Fruit fly (Drosophila melanogaster) whole organism, embryonic: ENCODE data around the gene CG10581.

Source experiments
- Atf6 ChIP-seq: fragments of 200-800 bp; sonication (Bioruptor generic); IDR thresholded peaks from 2 replicates; pipeline ENCODE4 v1.3.6; 2022; ENCODE audit warnings: missing biosample characterization, missing genetic modification characterization
- B-H1 ChIP-seq: fragments of 200-800 bp; sonication (Bioruptor generic); IDR thresholded peaks from 3 replicates; pipeline ENCODE4 v1.3.6; 2022; ENCODE audit warnings: missing biosample characterization, missing genetic modification characterization
- BEAF-32 ChIP-seq: fragments of 200-800 bp; sonication (Bioruptor generic); optimal IDR thresholded peaks from 3 replicates; lab custom pipeline; 2017; ENCODE audit warnings: missing biosample characterization, missing genetic modification characterization, mild to moderate bottlenecking, moderate library complexity, missing genetic modification reagents
- CG10209 ChIP-seq: fragments of 200-800 bp; sonication (Bioruptor generic); optimal IDR thresholded peaks from 3 replicates; lab custom pipeline; 2017; ENCODE audit warnings: missing biosample characterization, mild to moderate bottlenecking, missing genetic modification characterization, missing genetic modification reagents
- CG12155 ChIP-seq: fragments of 200-800 bp; sonication (Bioruptor generic); optimal IDR thresholded peaks from 3 replicates; lab custom pipeline; 2016; ENCODE audit warnings: missing biosample characterization, missing genetic modification characterization
- CG12769 ChIP-seq: fragments of 200-800 bp; sonication (Bioruptor generic); optimal IDR thresholded peaks from 2 replicates; lab custom pipeline; 2019; ENCODE audit warnings: missing biosample characterization, mild to moderate bottlenecking, missing genetic modification characterization, moderate library complexity
- CG13894 ChIP-seq: fragments of 200-800 bp; sonication (Bioruptor generic); optimal IDR thresholded peaks from 3 replicates; lab custom pipeline; 2018; ENCODE audit warnings: missing biosample characterization, mild to moderate bottlenecking, missing genetic modification characterization, moderate library complexity
- CG14710 ChIP-seq: fragments of 200-800 bp; sonication (Bioruptor generic); optimal IDR thresholded peaks from 3 replicates; lab custom pipeline; 2019; ENCODE audit warnings: missing biosample characterization, mild to moderate bottlenecking, missing genetic modification characterization, moderate library complexity
- CG15479 ChIP-seq: fragments of 200-800 bp; sonication (Bioruptor generic); optimal IDR thresholded peaks from 3 replicates; lab custom pipeline; 2019; ENCODE audit warnings: missing biosample characterization, mild to moderate bottlenecking, missing genetic modification characterization, moderate library complexity
- CG16813 ChIP-seq: fragments of 200-800 bp; sonication (Bioruptor generic); IDR thresholded peaks from 3 replicates; pipeline ENCODE4 v1.3.6; 2022; ENCODE audit warnings: missing biosample characterization, missing genetic modification characterization; ENCODE audit not compliant: partially characterized antibody
- CG17328 ChIP-seq: fragments of 200-800 bp; sonication (Bioruptor generic); IDR thresholded peaks from 2 replicates; pipeline ENCODE4 v1.3.6; 2022; ENCODE audit warnings: missing biosample characterization, missing genetic modification characterization
- CG18476 ChIP-seq: fragments of 200-800 bp; sonication (Bioruptor generic); optimal IDR thresholded peaks from 2 replicates; lab custom pipeline; 2016; ENCODE audit warnings: missing biosample characterization, mild to moderate bottlenecking, missing genetic modification characterization
- CG18619 ChIP-seq: fragments of 200-800 bp; sonication (Bioruptor generic); optimal IDR thresholded peaks from 3 replicates; lab custom pipeline; 2017; ENCODE audit warnings: missing biosample characterization, mild to moderate bottlenecking, missing genetic modification characterization
- CG3065 ChIP-seq: fragments of 200-800 bp; sonication (Bioruptor generic); optimal IDR thresholded peaks from 2 replicates; lab custom pipeline; 2016; ENCODE audit warnings: missing biosample characterization, missing genetic modification characterization
- CG32532 ChIP-seq: fragments of 200-800 bp; sonication (Bioruptor generic); IDR thresholded peaks from 2 replicates; pipeline ENCODE4 v1.3.6; 2022; ENCODE audit warnings: missing biosample characterization, missing genetic modification characterization
- CG3847 ChIP-seq: fragments of 200-800 bp; sonication (Bioruptor generic); IDR thresholded peaks from 2 replicates; pipeline ENCODE4 v1.3.6; 2022; ENCODE audit warnings: missing biosample characterization, missing genetic modification characterization
- CG4360 ChIP-seq: fragments of 200-800 bp; sonication (Bioruptor generic); IDR thresholded peaks from 2 replicates; pipeline ENCODE4 v1.3.6; 2022; ENCODE audit warnings: missing biosample characterization, missing genetic modification characterization
- CG5245 ChIP-seq: fragments of 200-800 bp; sonication (Bioruptor generic); optimal IDR thresholded peaks from 3 replicates; lab custom pipeline; 2016; ENCODE audit warnings: missing biosample characterization, missing genetic modification characterization
- CG7987 ChIP-seq: fragments of 200-800 bp; sonication (Bioruptor generic); optimal IDR thresholded peaks from 2 replicates; lab custom pipeline; 2018; ENCODE audit warnings: missing biosample characterization, mild to moderate bottlenecking, missing genetic modification characterization, moderate library complexity
- CG9215 ChIP-seq: fragments of 200-800 bp; sonication (Bioruptor generic); IDR thresholded peaks from 2 replicates; pipeline ENCODE4 v1.3.6; 2022; ENCODE audit warnings: missing biosample characterization, missing genetic modification characterization
- CG9609 ChIP-seq: fragments of 200-800 bp; sonication (Bioruptor generic); optimal IDR thresholded peaks from 3 replicates; lab custom pipeline; 2016; ENCODE audit warnings: missing biosample characterization, missing genetic modification characterization
- CkIIα-i1 ChIP-seq: fragments of 200-800 bp; sonication (Bioruptor generic); IDR thresholded peaks from 2 replicates; pipeline ENCODE4 v1.3.6; 2022; ENCODE audit warnings: missing biosample characterization, missing genetic modification characterization
- Ets65A ChIP-seq: fragments of 200-800 bp; sonication (Bioruptor generic); peaks from one replicate; lab custom pipeline; 2016; ENCODE audit warnings: missing biosample characterization, missing genetic modification characterization
- GATAe ChIP-seq: fragments of 200-800 bp; sonication (Bioruptor generic); conservative IDR thresholded peaks from 2 replicates; pipeline ENCODE4 v1.3.6; 2022; ENCODE audit warnings: missing biosample characterization, missing genetic modification characterization
- Med ChIP-seq: fragments of 200-800 bp; sonication (Bioruptor generic); peaks from one replicate; lab custom pipeline; 2016; ENCODE audit warnings: missing biosample characterization, missing genetic modification characterization, mild to moderate bottlenecking, inconsistent platforms, moderate library complexity
- Nf-YB ChIP-seq: fragments of 200-800 bp; sonication (Bioruptor generic); optimal IDR thresholded peaks from 3 replicates; lab custom pipeline; 2019; ENCODE audit warnings: missing biosample characterization, mild to moderate bottlenecking, missing genetic modification characterization, moderate library complexity
- Optix ChIP-seq: fragments of 200-800 bp; sonication (Bioruptor generic); IDR thresholded peaks from 3 replicates; pipeline ENCODE4 v1.3.6; 2022; ENCODE audit warnings: missing biosample characterization, missing genetic modification characterization
- Scr ChIP-seq: fragments of 200-800 bp; sonication (Bioruptor generic); IDR thresholded peaks from 2 replicates; pipeline ENCODE4 v1.3.6; 2022; ENCODE audit warnings: missing biosample characterization, missing genetic modification characterization; ENCODE audit not compliant: partially characterized antibody
- Usf ChIP-seq: fragments of 200-800 bp; sonication (Bioruptor generic); optimal IDR thresholded peaks from 2 replicates; lab custom pipeline; 2017; ENCODE audit warnings: missing genotype, missing biosample characterization, missing genetic modification characterization
- cg ChIP-seq: fragments of 200-800 bp; sonication (Bioruptor generic); optimal IDR thresholded peaks from 3 replicates; lab custom pipeline; 2019; ENCODE audit warnings: missing biosample characterization, mild to moderate bottlenecking, missing genetic modification characterization, moderate library complexity
- ci ChIP-seq: fragments of 200-800 bp; sonication (Bioruptor generic); IDR thresholded peaks from 3 replicates; pipeline ENCODE4 v1.3.6; 2022; ENCODE audit warnings: missing biosample characterization, missing genetic modification characterization
- crc ChIP-seq: fragments of 200-800 bp; sonication (Bioruptor generic); optimal IDR thresholded peaks from 2 replicates; lab custom pipeline; 2016; ENCODE audit warnings: missing biosample characterization, missing genetic modification characterization
- dm ChIP-seq: fragments of 200-800 bp; sonication (Bioruptor generic); optimal IDR thresholded peaks from 3 replicates; lab custom pipeline; 2016; ENCODE audit warnings: missing biosample characterization, missing genetic modification characterization
- dmrt99B ChIP-seq: fragments of 200-800 bp; sonication (Bioruptor generic); optimal IDR thresholded peaks from 2 replicates; lab custom pipeline; 2018; ENCODE audit warnings: missing biosample characterization, mild to moderate bottlenecking, missing genetic modification characterization, moderate library complexity
- jigr1 ChIP-seq: fragments of 200-800 bp; sonication (Bioruptor generic); IDR thresholded peaks from 3 replicates; pipeline ENCODE4 v1.3.6; 2022; ENCODE audit warnings: missing biosample characterization, missing genetic modification characterization
- kah ChIP-seq: fragments of 200-800 bp; sonication (Bioruptor generic); optimal IDR thresholded peaks from 2 replicates; lab custom pipeline; 2018; ENCODE audit warnings: missing biosample characterization, mild to moderate bottlenecking, missing genetic modification characterization
- kni ChIP-seq: fragments of 200-800 bp; sonication (Bioruptor generic); optimal IDR thresholded peaks from 3 replicates; lab custom pipeline; 2017; ENCODE audit warnings: mild to moderate bottlenecking, missing biosample characterization, missing genetic modification reagents, missing genetic modification characterization
- lilli ChIP-seq: fragments of 200-800 bp; sonication (Bioruptor generic); optimal IDR thresholded peaks from 3 replicates; lab custom pipeline; 2016; ENCODE audit warnings: missing biosample characterization, missing genetic modification characterization
- mirr ChIP-seq: fragments of 200-800 bp; sonication (Bioruptor generic); optimal IDR thresholded peaks from 3 replicates; lab custom pipeline; 2018; ENCODE audit warnings: missing biosample characterization, mild to moderate bottlenecking, missing genetic modification characterization
- mld ChIP-seq: fragments of 200-800 bp; sonication (Bioruptor generic); IDR thresholded peaks from 3 replicates; pipeline ENCODE4 v1.3.6; 2022; ENCODE audit warnings: missing biosample characterization, missing genetic modification characterization; ENCODE audit not compliant: partially characterized antibody
- prd ChIP-seq, 3 experiments: fragments of >200 bp in 2 of 3; fragments of 200-800 bp in 1 of 3; sonication (Bioruptor generic) in 1 of 3; optimal IDR thresholded peaks in 2 of 3; IDR thresholded peaks in 1 of 3; 2 replicates in 2 of 3; 3 replicates in 1 of 3; pipeline versions ENCODE4 v1.3.6 to Lab custom; 2017 to 2022; ENCODE audit warnings: missing biosample characterization in 1 of 3, missing genetic modification characterization in 1 of 3
- run ChIP-seq: fragments of 200-800 bp; sonication (Bioruptor generic); optimal IDR thresholded peaks from 3 replicates; lab custom pipeline; 2018; ENCODE audit warnings: missing biosample characterization, mild to moderate bottlenecking, missing genetic modification characterization
- scrt ChIP-seq: fragments of 200-800 bp; sonication (Bioruptor generic); optimal IDR thresholded peaks from 2 replicates; lab custom pipeline; 2018; ENCODE audit warnings: missing biosample characterization, mild to moderate bottlenecking, missing genetic modification characterization, moderate library complexity
- sd ChIP-seq: fragments of 200-800 bp; sonication (Bioruptor generic); optimal IDR thresholded peaks from 3 replicates; lab custom pipeline; 2018; ENCODE audit warnings: missing biosample characterization, mild to moderate bottlenecking, missing genetic modification characterization, moderate library complexity
- slou ChIP-seq: fragments of 200-800 bp; sonication (Bioruptor generic); optimal IDR thresholded peaks from 3 replicates; lab custom pipeline; 2016; ENCODE audit warnings: missing biosample characterization, missing genetic modification characterization
- slp2 ChIP-seq: fragments of 200-800 bp; sonication (Bioruptor generic); optimal IDR thresholded peaks from 2 replicates; lab custom pipeline; 2016; ENCODE audit warnings: missing biosample characterization, missing genetic modification characterization
- sob ChIP-seq: fragments of 200-800 bp; sonication (Bioruptor generic); IDR thresholded peaks from 2 replicates; pipeline ENCODE4 v1.3.6; 2022; ENCODE audit warnings: missing biosample characterization, missing genetic modification characterization
- sug ChIP-seq: fragments of 200-800 bp; optimal IDR thresholded peaks from 2 replicates; lab custom pipeline; 2019; ENCODE audit warnings: missing biosample characterization, mild to moderate bottlenecking, missing genetic modification characterization, moderate library complexity
- tin ChIP-seq: fragments of 200-800 bp; sonication (Bioruptor generic); optimal IDR thresholded peaks from 3 replicates; lab custom pipeline; 2016; ENCODE audit warnings: missing biosample characterization, missing genetic modification characterization
- wek ChIP-seq: fragments of 200-800 bp; sonication (Bioruptor generic); optimal IDR thresholded peaks from 3 replicates; lab custom pipeline; 2018; ENCODE audit warnings: missing biosample characterization, mild to moderate bottlenecking, missing genetic modification characterization, moderate library complexity

The CG10581 gene

dm6 chr3L:21008899-21009298, 25.1 kb downstream of the CG10581 start (continued):
- TF ChIP-seq CG18619 (GFP tag; lab: Kevin White, UChicago) (no peak), CG7987 (GFP tag; lab: Kevin White, UChicago) (no peak), CG9609 (GFP tag; lab: Kevin White, UChicago) (no peak), sd (tag; lab: Kevin White, UChicago) (peak; percentile 87), CG3065 (GFP tag; lab: Kevin White, UChicago) (no peak), run (tag; lab: Kevin White, UChicago) (no peak), CG12769 (tag; lab: Kevin White, UChicago) (peak; percentile 66), crc (no peak), CG12155 (GFP tag; lab: Kevin White, UChicago) (peak; percentile 96), CG9215 (GFP tag; lab: Robert Waterston, UW) (no peak), slp2 (GFP tag; lab: Kevin White, UChicago) (no peak), Nf-YB (GFP tag; lab: Kevin White, UChicago) (no peak), CG32532 (GFP tag; lab: Robert Waterston, UW) (peak; percentile 42; the same call in 1 of the 2 replicates), slou (no peak), CG18476 (GFP tag; lab: Kevin White, UChicago) (no peak), Optix (no peak), wek (GFP tag; lab: Kevin White, UChicago) (no peak), kni (GFP tag; lab: Kevin White, UChicago) (peak; percentile 81), sug (tag; lab: Kevin White, UChicago) (peak; percentile 5), Med (GFP tag; lab: Kevin White, UChicago) (peak; percentile 61), sob (GFP tag; lab: Robert Waterston, UW) (no peak), CG5245 (GFP tag; lab: Kevin White, UChicago) (no peak), mld (no peak), ci (GFP tag; lab: Robert Waterston, UW) (no peak), Ets65A (no peak), prd (optimal IDR thresholded peaks at IDR 0.05; lab: Kevin White, UChicago) (no peak), prd (GFP tag; IDR thresholded peaks at IDR 0.05; lab: Robert Waterston, UW) (no peak), dm (GFP tag; lab: Kevin White, UChicago) (peak; percentile 46), mirr (GFP tag; lab: Kevin White, UChicago) (peak; percentile 29), Scr (GFP tag; lab: Robert Waterston, UW) (peak; percentile 20; the same call in 1 of the 2 replicates), kah (peak; percentile 38), CG15479 (GFP tag; lab: Kevin White, UChicago) (peak; percentile 71), Usf (GFP tag; lab: Kevin White, UChicago) (no peak), cg (GFP tag; lab: Kevin White, UChicago) (peak; percentile 75), lilli (no peak), CG16813 (GFP tag; lab: Robert Waterston, UW) (peak; percentile 38; the same call in 1 of the 3 replicates), scrt (GFP tag; lab: Kevin White, UChicago) (peak; percentile 82)

dm6 chr3L:21008255-21008815, 25.7 kb downstream of the CG10581 start:
- TF ChIP-seq CG3847 (GFP tag; lab: Robert Waterston, UW) (no peak), CG13894 (tag; lab: Kevin White, UChicago) (no peak), dmrt99B (no peak), jigr1 (GFP tag; lab: Robert Waterston, UW) (no peak), BEAF-32 (GFP tag; lab: Kevin White, UChicago) (no peak), Atf6 (GFP tag; lab: Robert Waterston, UW) (0 out of 2 replicates have a peak, but pooled peaks have one; percentile 14), crc (no peak), CG17328 (GFP tag; lab: Robert Waterston, UW) (no peak), CkIIα-i1 (no peak), CG14710 (tag; lab: Kevin White, UChicago) (no peak), GATAe (GFP tag; lab: Robert Waterston, UW) (no peak), tin (no peak), Med (GFP tag; lab: Kevin White, UChicago) (peak; percentile 54), sob (GFP tag; lab: Robert Waterston, UW) (no peak), CG10209 (GFP tag; lab: Kevin White, UChicago) (no peak), B-H1 (GFP tag; lab: Robert Waterston, UW) (no peak), CG4360 (GFP tag; lab: Robert Waterston, UW) (peak; percentile 69)
